Fruit fly (Drosophila melanogaster): ENCODE data around the gene Best1.

Gene Best1

dm6 chr3R:10170356-10170876 lies at the start of gene Best1 (continued):
- TF ChIP-seq repo (GFP tag; optimal IDR thresholded peaks at IDR 0.05): peak; percentile 56
- TF ChIP-seq Meics (GFP tag; optimal IDR thresholded peaks at IDR 0.05): peak; percentile 94
- TF ChIP-seq Trl (optimal IDR thresholded peaks at IDR 0.05): peak; percentile 82 to 91
- peak; percentile 59 for TF ChIP-seq Trl (GFP tag; optimal IDR thresholded peaks at IDR 0.05)
- peak; percentile 95 for TF ChIP-seq CG2712 (tag; optimal IDR thresholded peaks at IDR 0.05)
- peak; percentile 79 for TF ChIP-seq CG4820 (GFP tag; optimal IDR thresholded peaks at IDR 0.05)
- TF ChIP-seq C15 (GFP tag; IDR thresholded peaks at IDR 0.05): peak; percentile 75; the same call in 2 of the 3 replicates
- peak; percentile 62 for TF ChIP-seq Side (GFP tag; optimal IDR thresholded peaks at IDR 0.05)
- TF ChIP-seq dmrt99B (tag; optimal IDR thresholded peaks at IDR 0.05): peak; percentile 89
- TF ChIP-seq oc (tag; optimal IDR thresholded peaks at IDR 0.05): peak; percentile 97
- peak; percentile 77 for TF ChIP-seq ssp (GFP tag; IDR thresholded peaks at IDR 0.05)
- peak; percentile 93 for TF ChIP-seq B-H2 (GFP tag; optimal IDR thresholded peaks at IDR 0.05)
- TF ChIP-seq ind (GFP tag; optimal IDR thresholded peaks at IDR 0.05): peak; percentile 83
- peak; percentile 86 for TF ChIP-seq cg (GFP tag; optimal IDR thresholded peaks at IDR 0.05)
- peak; percentile 88 for TF ChIP-seq CrebB (tag; optimal IDR thresholded peaks at IDR 0.05)
- peak; percentile 92 for TF ChIP-seq CG6689 (GFP tag; IDR thresholded peaks at IDR 0.05)
- TF ChIP-seq CG15479 (GFP tag; optimal IDR thresholded peaks at IDR 0.05): no peak
- TF ChIP-seq ap (GFP tag; IDR thresholded peaks at IDR 0.05): peak; percentile 85
- peak; percentile 89 for TF ChIP-seq fd3F (GFP tag; optimal IDR thresholded peaks at IDR 0.05)
- TF ChIP-seq Ptx1 (GFP tag; IDR thresholded peaks at IDR 0.05): peak; percentile 95
- TF ChIP-seq CG8388 (GFP tag; optimal IDR thresholded peaks at IDR 0.05): peak; percentile 87
- peak; percentile 86 for TF ChIP-seq tap (tag; optimal IDR thresholded peaks at IDR 0.05)
- peak; percentile 94 for TF ChIP-seq CG2120 (GFP tag; optimal IDR thresholded peaks at IDR 0.05)
- no peak for TF ChIP-seq mld (GFP tag; IDR thresholded peaks at IDR 0.05; ENCODE audit: partially characterized antibody)
- peak; percentile 94 for TF ChIP-seq Atf6 (GFP tag; IDR thresholded peaks at IDR 0.05)
- TF ChIP-seq CG14014 (GFP tag; IDR thresholded peaks at IDR 0.05): peak; percentile 91
- TF ChIP-seq Poxn (GFP tag; IDR thresholded peaks at IDR 0.05): peak; percentile 76
- peak; percentile 49 for TF ChIP-seq CG3065 (GFP tag; optimal IDR thresholded peaks at IDR 0.05)
- peak; percentile 94 for TF ChIP-seq CG11456 (GFP tag; IDR thresholded peaks at IDR 0.05)
- TF ChIP-seq Gug (GFP tag; IDR thresholded peaks at IDR 0.05): peak; percentile 96
- peak; percentile 91 for TF ChIP-seq bcd (GFP tag; optimal IDR thresholded peaks at IDR 0.05)
- peak; percentile 94 for TF ChIP-seq CG31441 (GFP tag; IDR thresholded peaks at IDR 0.05)
- TF ChIP-seq CG9437 (GFP tag; optimal IDR thresholded peaks at IDR 0.05): peak; percentile 93
- TF ChIP-seq luna (GFP tag; optimal IDR thresholded peaks at IDR 0.05): peak; percentile 33
- peak; percentile 29 for TF ChIP-seq Camta (GFP tag; optimal IDR thresholded peaks at IDR 0.05)
- TF ChIP-seq cad (GFP tag; optimal IDR thresholded peaks at IDR 0.05): no peak
- TF ChIP-seq CG11723 (GFP tag; optimal IDR thresholded peaks at IDR 0.05): peak; percentile 90
- peak; percentile 86 for TF ChIP-seq MTF-1 (GFP tag; optimal IDR thresholded peaks at IDR 0.05; ENCODE audit: borderline replicate concordance)
- TF ChIP-seq Mad (GFP tag; optimal IDR thresholded peaks at IDR 0.05): peak; percentile 85
- peak; percentile 87 for TF ChIP-seq CG4730 (GFP tag; IDR thresholded peaks at IDR 0.05)
- TF ChIP-seq Dek (tag; optimal IDR thresholded peaks at IDR 0.05): peak; percentile 93
- peak; percentile 90 for TF ChIP-seq so (GFP tag; IDR thresholded peaks at IDR 0.05)
- TF ChIP-seq CG6854 (GFP tag; optimal IDR thresholded peaks at IDR 0.05): peak; percentile 90
- peak; percentile 68 for TF ChIP-seq Six4 (GFP tag; optimal IDR thresholded peaks at IDR 0.05)
- peak; percentile 83 for TF ChIP-seq CG1529 (GFP tag; optimal IDR thresholded peaks at IDR 0.05)
- TF ChIP-seq E2f1 (GFP tag; IDR thresholded peaks at IDR 0.05): peak; percentile 90
- peak; percentile 82 for TF ChIP-seq CG1603 (tag; optimal IDR thresholded peaks at IDR 0.05)
- TF ChIP-seq usp (GFP tag; optimal IDR thresholded peaks at IDR 0.05): no peak
- TF ChIP-seq vfl (GFP tag; optimal IDR thresholded peaks at IDR 0.05): peak; percentile 76
- peak; percentile 75 to 89 for TF ChIP-seq dpn (GFP tag; optimal IDR thresholded peaks at IDR 0.05)
- peak; percentile 62 for TF ChIP-seq tio (GFP tag; optimal IDR thresholded peaks at IDR 0.05)
- TF ChIP-seq CG6813 (GFP tag; optimal IDR thresholded peaks at IDR 0.05): peak; percentile 93
